Fruit fly (Drosophila melanogaster) S2 (cell line): ENCODE measurements around the gene RpL26.

ENCODE experiments used
- CG8478 ChIP-seq: fragments of >200 bp; optimal IDR thresholded peaks from 2 replicates; lab custom pipeline; 2018
- CTCF ChIP-seq, 2 experiments: fragments of >200 bp; optimal IDR thresholded peaks; 2 replicates each; lab custom pipeline; 2018

RpL26 gene

dm6 chr3L:18898770-18899278, at the start of gene RpL26:
Gene RpL26 (plus strand): TSS chr3L:18898875.
- TF ChIP-seq CG8478 (lab: Kevin White, UChicago) (no peak), CTCF (optimal IDR thresholded peaks at IDR 0.05; lab: Kevin White, UChicago) (peak in 1 of 2 experiments; percentile 28)

- TF ChIP-seq CG8478 (lab: Kevin White, UChicago) (no peak), CTCF (optimal IDR thresholded peaks at IDR 0.05; lab: Kevin White, UChicago) (no peak)
Observed at dm6 chr3L:18852223-18852622, 46.5 kb upstream of the RpL26 start.

DNA sequence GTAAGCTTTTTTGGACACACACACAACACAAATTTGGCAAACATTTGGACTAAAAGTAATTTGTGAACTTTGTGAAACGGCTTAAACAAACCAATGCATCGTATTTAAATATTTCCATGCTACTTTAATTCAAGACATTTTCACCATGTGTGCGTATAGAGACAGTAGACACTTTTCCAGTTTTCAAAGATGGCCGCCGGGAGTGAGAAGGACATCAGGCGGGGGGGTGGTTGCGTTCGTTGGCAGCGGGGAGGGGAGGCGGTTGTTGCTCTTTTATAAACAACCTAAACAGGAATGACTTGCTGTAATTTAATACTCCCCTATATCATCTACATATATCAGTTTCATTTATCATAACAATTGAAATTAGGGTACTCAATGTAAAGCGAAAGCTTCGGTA, 45.2 kb upstream of the RpL26 start:
- TF ChIP-seq CTCF (optimal IDR thresholded peaks at IDR 0.05; lab: Kevin White, UChicago) (no peak), CG8478 (lab: Kevin White, UChicago) (no peak)

dm6 chr3L:18854412-18854811, 44.3 kb upstream of the RpL26 start:
- TF ChIP-seq CG8478 (lab: Kevin White, UChicago): no peak
- TF ChIP-seq CTCF (optimal IDR thresholded peaks at IDR 0.05; lab: Kevin White, UChicago): no peak

dm6 chr3L:18860467-18860866, 38.2 kb upstream of the RpL26 start:
- TF ChIP-seq CTCF (optimal IDR thresholded peaks at IDR 0.05; lab: Kevin White, UChicago) (no peak), CG8478 (lab: Kevin White, UChicago) (no peak)

dm6 chr3L:18861893-18862292, 36.8 kb upstream of the RpL26 start:
- TF ChIP-seq CTCF (optimal IDR thresholded peaks at IDR 0.05; lab: Kevin White, UChicago) (no peak), CG8478 (lab: Kevin White, UChicago) (no peak)

DNA sequence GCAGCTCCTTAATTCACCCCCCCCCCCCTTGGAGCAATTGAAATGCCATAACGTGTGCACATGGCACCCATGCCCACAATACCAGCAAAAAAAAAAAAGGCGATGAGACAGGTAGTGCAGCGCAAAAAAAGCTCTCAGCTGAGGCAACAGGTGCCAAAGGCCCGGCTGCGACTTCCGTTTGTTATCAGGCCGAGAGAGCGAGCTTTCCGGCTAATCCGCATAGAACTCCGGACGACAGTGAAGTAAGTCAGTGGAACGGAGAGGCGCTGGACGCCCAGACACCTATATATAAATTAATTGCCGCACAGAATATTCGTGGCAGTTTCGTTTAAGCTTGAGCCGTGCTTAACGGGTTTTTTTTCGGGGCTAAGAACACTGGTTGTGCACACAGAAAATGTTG, 35.3 kb upstream of the RpL26 start, which contains the start of gene CG6865:
Gene CG6865, plus strand, starts transcription at position 321 of the 400 bp plus-strand sequence.
- no peak for TF ChIP-seq CG8478 (lab: Kevin White, UChicago)
- no peak for TF ChIP-seq CTCF (optimal IDR thresholded peaks at IDR 0.05; lab: Kevin White, UChicago)

- TF ChIP-seq CG8478 (lab: Kevin White, UChicago) (no peak), CTCF (optimal IDR thresholded peaks at IDR 0.05; lab: Kevin White, UChicago) (no peak)
Observed at dm6 chr3L:18865447-18866367, 33.0 kb upstream of the RpL26 start, which contains the start of gene CG14074. Gene CG14074 (plus strand): TSS chr3L:18866225.

dm6 chr3L:18867521-18867920, 31.2 kb upstream of the RpL26 start, which contains the start of gene Dysb:
Gene Dysb (plus strand): TSS chr3L:18867771.
- TF ChIP-seq CG8478 (lab: Kevin White, UChicago) (no peak), CTCF (optimal IDR thresholded peaks at IDR 0.05; lab: Kevin White, UChicago) (no peak)

DNA sequence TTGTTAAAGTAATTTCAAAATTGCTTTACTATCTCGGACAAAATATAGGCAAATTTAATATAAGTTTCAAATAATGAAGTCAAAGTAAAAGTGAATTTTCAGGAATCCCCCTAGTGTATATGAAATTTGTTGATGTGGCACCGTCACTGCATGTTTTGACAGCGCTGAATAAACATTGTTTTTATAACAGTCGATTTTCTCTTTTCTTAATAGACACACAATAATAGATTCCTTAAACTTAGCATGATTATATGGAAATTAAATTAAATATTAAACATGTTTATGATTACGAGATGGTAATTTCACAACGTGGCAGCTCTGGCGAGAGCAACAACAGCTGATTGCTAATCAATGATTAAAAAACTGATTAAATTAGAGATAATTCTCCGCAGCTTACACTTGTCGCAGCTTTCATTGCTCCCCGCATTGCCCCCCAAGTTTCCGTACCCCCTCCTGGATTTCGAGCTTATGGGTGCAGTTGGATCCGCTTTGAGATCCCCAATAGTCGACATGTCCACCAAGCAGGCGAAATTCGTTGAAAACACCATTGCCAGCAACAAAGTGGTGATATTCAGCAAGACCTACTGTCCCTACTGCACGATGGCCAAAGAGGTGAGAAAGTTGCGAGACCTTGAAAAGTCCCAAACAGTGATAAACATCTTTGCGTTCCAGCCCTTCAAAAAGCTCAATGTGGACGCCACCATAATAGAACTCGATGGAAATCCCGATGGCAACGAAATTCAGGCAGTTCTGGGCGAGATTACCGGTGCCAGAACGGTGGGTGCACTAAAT, 29.4 kb upstream of the RpL26 start, which contains the start of gene Grx1:
Gene Grx1, plus strand, starts transcription at position 196 of the 792 bp plus-strand sequence.
- TF ChIP-seq CTCF (optimal IDR thresholded peaks at IDR 0.05; lab: Kevin White, UChicago): no peak
- TF ChIP-seq CG8478 (lab: Kevin White, UChicago): no peak

DNA sequence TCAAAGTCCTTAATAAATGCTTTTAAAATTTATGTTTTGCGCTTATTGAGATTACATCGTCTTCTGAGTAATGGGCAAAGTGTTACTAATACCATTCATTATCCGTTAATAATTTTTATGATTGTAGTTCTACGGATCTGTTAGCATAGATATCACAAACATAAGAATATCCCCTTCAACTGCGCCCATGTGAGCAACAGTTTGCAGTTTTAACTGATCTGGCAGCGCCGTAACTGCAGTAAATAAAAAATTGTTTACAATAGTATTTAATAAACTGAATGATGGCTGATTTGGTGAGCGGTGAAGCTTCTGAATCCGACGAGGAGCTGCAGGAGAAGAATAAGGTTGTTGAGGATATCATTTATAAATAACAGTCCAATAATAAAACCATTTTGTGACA, 28.6 kb upstream of the RpL26 start, which contains the start of gene Blos3:
Gene Blos3, plus strand, starts transcription at position 198 of the 400 bp plus-strand sequence.
- TF ChIP-seq CG8478 (lab: Kevin White, UChicago) (no peak), CTCF (optimal IDR thresholded peaks at IDR 0.05; lab: Kevin White, UChicago) (no peak)

dm6 chr3L:18872440-18872839, 26.2 kb upstream of the RpL26 start, which contains the start of the genes Rad9 and Uggt:
Gene Rad9 (minus strand): TSS chr3L:18872553.
Gene Uggt (plus strand): TSS chr3L:18872747.
- TF ChIP-seq CG8478 (lab: Kevin White, UChicago) (no peak), CTCF (optimal IDR thresholded peaks at IDR 0.05; lab: Kevin White, UChicago) (no peak)

DNA sequence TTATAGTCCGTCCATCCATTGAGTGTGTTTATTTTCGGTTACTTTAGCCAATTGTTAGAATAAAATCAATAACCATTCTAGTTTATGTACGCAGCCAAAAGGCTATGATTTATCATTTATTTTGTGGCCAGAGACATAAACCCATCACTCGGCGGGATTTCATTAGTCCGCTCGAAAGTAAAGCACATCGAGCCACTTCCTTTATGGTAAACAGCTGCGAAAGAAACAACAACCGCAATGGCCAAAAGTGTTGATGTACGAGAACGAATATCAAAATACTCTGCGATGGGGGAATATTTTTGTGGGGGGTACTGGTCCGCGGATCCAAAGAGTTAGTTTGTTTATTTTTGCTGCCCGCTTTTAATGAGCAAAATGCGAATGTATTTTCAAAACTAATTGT, 17.1 kb upstream of the RpL26 start:
- TF ChIP-seq CG8478 (lab: Kevin White, UChicago) (no peak), CTCF (optimal IDR thresholded peaks at IDR 0.05; lab: Kevin White, UChicago) (no peak)

DNA sequence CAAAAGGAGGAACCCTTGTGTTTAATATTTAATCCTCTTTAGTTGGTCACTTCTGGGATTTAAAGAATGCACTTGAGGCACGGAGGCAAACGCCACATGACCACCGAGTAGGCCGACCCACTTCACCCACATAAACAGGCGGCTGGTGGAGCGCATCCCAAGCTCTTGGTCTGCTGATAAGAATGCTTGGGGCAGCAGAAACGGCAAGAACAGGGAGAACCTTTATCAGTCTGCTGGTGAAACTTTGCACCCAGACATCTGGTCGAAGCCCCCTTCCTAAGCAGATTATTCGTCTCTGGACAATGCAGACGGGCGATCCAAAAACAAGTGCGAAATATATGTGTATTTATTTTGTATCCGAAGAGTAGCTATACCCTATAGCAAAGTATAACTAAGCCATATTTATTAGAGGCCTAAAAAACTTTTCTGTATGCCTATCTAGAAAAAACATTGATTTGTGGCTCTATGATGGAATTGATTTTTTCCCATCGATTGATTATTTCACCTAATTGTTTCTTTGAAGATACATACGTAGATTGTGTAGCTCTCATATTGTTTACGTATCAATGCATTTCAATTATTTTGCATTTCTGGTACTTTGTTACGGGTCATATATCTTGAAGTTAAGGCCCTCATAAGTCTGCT, 9.3 kb upstream of the RpL26 start:
- no peak for TF ChIP-seq CTCF (optimal IDR thresholded peaks at IDR 0.05; lab: Kevin White, UChicago)
- TF ChIP-seq CG8478 (lab: Kevin White, UChicago): no peak
